Worm (Caenorhabditis elegans): ENCODE data around the gene D2023.4.

DNA sequence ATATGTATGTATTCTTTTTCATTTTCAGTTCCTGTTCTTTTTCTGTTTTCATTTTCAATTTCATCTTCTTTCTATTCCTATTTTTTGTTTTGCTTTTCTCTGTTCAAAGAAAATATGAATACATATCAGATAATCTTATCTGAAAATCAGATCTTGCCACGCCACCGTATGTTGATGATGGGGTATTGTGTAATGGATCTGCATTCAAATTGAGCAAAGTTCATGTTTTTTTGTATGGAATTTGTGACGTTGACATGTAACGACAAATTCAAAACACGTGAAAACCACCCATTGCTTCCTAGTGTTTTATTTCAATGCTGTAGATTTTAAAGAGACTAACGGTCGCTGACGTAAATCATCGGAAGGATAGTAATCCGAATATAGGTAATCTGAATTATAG lies 32.7 kb upstream of the D2023.4 start:
- no peak for TF ChIP-seq cog-1 (tag; optimal IDR thresholded peaks at IDR 0.05)
- no peak for TF ChIP-seq ztf-29 (GFP tag; IDR thresholded peaks at IDR 0.05)
- TF ChIP-seq T22C8.4 (GFP tag; IDR thresholded peaks at IDR 0.05): no peak
- no peak for TF ChIP-seq klf-2 (GFP tag; conservative IDR thresholded peaks at IDR 0.05)
- TF ChIP-seq med-1 (GFP tag; optimal IDR thresholded peaks at IDR 0.05; ENCODE audit: insufficient read depth): no peak
